Worm (Caenorhabditis elegans): ENCODE measurements around the gene fbxb-103.

fbxb-103 gene

DNA sequence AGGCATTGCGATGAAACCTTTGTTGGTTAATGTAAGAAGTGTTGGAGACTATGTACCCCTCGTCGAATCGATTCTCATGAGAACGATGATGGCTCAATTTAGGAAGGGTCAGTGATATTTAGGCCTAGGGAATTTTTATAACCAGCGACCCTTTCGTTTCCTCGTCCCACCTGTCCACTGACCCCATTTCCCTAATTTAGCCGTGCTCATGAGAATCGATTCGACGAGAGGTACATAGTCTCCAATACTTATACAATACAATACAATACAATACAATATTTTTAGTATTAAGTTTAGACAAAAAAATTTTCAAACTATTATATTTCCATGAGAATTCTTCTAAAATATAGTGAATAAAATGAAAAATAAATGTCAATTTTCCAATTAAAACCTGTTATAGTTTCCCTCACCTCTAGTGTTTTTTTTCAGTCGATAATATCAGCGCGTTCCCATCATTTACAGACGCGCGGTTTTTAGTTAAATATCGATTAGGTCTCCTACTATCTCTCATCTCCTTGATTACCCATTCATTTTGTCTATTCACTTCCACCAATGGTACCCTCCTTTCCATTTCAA is at the start of gene fbxb-103, which contains the start of gene F53C3.11:
TSS of gene fbxb-103 (plus strand) at position 526 of the 576 bp plus-strand sequence.
TSS of gene F53C3.11 (minus strand) at position 101 of the 576 bp plus-strand sequence.
- TF ChIP-seq snpc-4 (tag; optimal IDR thresholded peaks at IDR 0.05) (no peak), flh-1 (GFP tag; optimal IDR thresholded peaks at IDR 0.05) (no peak), lsy-2 (tag; optimal IDR thresholded peaks at IDR 0.05) (no peak), mep-1 (tag; optimal IDR thresholded peaks at IDR 0.05) (no peak), M03D4.4 (tag; optimal IDR thresholded peaks at IDR 0.05) (no peak), tbx-8 (GFP tag; optimal IDR thresholded peaks at IDR 0.05) (no peak), bed-3 (GFP tag; optimal IDR thresholded peaks at IDR 0.05) (no peak), unc-39 (tag; optimal IDR thresholded peaks at IDR 0.05) (no peak), elt-1 (tag; optimal IDR thresholded peaks at IDR 0.05; ENCODE audit: borderline replicate concordance, insufficient read depth) (no peak), ham-2 (GFP tag; optimal IDR thresholded peaks at IDR 0.05) (no peak), ceh-83 (GFP tag; optimal IDR thresholded peaks at IDR 0.05) (no peak), zip-8 (tag; optimal IDR thresholded peaks at IDR 0.05) (no peak), lin-13 (tag; optimal IDR thresholded peaks at IDR 0.05) (no peak), pha-4 (tag; optimal IDR thresholded peaks at IDR 0.05) (no peak), nhr-76 (tag; optimal IDR thresholded peaks at IDR 0.05) (no peak), lin-32 (GFP tag; optimal IDR thresholded peaks at IDR 0.05) (no peak)

ce11 chrII:3860826-3861225 is 46.1 kb upstream of the fbxb-103 start, which contains the start of gene oac-11:
Gene oac-11, minus strand, starts transcription at chrII:3860926.
- TF ChIP-seq mls-2 (tag; optimal IDR thresholded peaks at IDR 0.05) (no peak), tbx-8 (GFP tag; optimal IDR thresholded peaks at IDR 0.05) (no peak), mep-1 (tag; optimal IDR thresholded peaks at IDR 0.05) (no peak), nhr-76 (tag; optimal IDR thresholded peaks at IDR 0.05) (no peak), lin-13 (tag; optimal IDR thresholded peaks at IDR 0.05) (no peak)

- no peak for TF ChIP-seq unc-62 (GFP tag; optimal IDR thresholded peaks at IDR 0.05)
- no peak for TF ChIP-seq ham-2 (GFP tag; optimal IDR thresholded peaks at IDR 0.05)
- TF ChIP-seq cnd-1 (tag; optimal IDR thresholded peaks at IDR 0.05): no peak
- TF ChIP-seq sem-2 (GFP tag; optimal IDR thresholded peaks at IDR 0.05): no peak
Measured at ce11 chrII:3862053-3862452, 44.9 kb upstream of the fbxb-103 start.

ce11 chrII:3864652-3865051 is 42.3 kb upstream of the fbxb-103 start, which contains the start of gene nhr-261:
Gene nhr-261, minus strand, starts transcription at chrII:3864752.
- TF ChIP-seq bed-3 (GFP tag; optimal IDR thresholded peaks at IDR 0.05) (no peak), hlh-1 (tag; optimal IDR thresholded peaks at IDR 0.05) (no peak), unc-120 (tag; optimal IDR thresholded peaks at IDR 0.05; ENCODE audit: poor library complexity, severe bottlenecking) (no peak), mls-2 (tag; optimal IDR thresholded peaks at IDR 0.05) (no peak), ham-2 (GFP tag; optimal IDR thresholded peaks at IDR 0.05) (no peak), nhr-12 (tag; optimal IDR thresholded peaks at IDR 0.05) (no peak), cnd-1 (tag; optimal IDR thresholded peaks at IDR 0.05) (no peak), tbx-8 (GFP tag; optimal IDR thresholded peaks at IDR 0.05) (no peak), drap-1 (GFP tag; optimal IDR thresholded peaks at IDR 0.05) (no peak), lsy-2 (tag; optimal IDR thresholded peaks at IDR 0.05) (no peak), ces-1 (GFP tag; optimal IDR thresholded peaks at IDR 0.05) (no peak), sptf-1 (tag; optimal IDR thresholded peaks at IDR 0.05) (no peak), ztf-11 (tag; optimal IDR thresholded peaks at IDR 0.05) (no peak), elt-3 (tag; optimal IDR thresholded peaks at IDR 0.05) (no peak), mep-1 (tag; optimal IDR thresholded peaks at IDR 0.05) (no peak), unc-62 (GFP tag; optimal IDR thresholded peaks at IDR 0.05) (no peak), mab-5 (tag; optimal IDR thresholded peaks at IDR 0.05) (no peak), nhr-2 (tag; optimal IDR thresholded peaks at IDR 0.05) (no peak)

DNA sequence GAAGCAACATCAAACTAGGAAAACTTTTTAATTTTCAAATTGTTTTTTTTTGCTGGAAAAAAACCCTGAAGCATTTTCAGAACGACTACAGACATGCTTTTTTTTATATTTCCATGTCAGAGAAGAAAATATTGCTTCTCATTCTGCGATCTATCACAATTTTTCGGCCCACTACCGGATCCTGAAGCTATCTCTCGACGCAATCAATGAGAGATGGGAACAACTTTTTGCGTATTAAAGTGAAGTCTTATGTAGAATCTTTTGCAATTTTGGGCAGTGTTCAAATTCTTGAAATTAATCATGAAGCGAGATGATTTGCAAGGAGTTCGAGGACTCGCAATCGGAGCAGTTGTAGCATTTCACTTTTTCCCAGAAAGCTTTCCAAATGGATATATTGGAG is 37.3 kb upstream of the fbxb-103 start, which contains the start of gene oac-10:
TSS of gene oac-10 (plus strand) at position 301 of the 400 bp plus-strand sequence.
- TF ChIP-seq M03D4.4 (tag; optimal IDR thresholded peaks at IDR 0.05): no peak
- TF ChIP-seq mab-5 (tag; optimal IDR thresholded peaks at IDR 0.05): no peak
- no peak for TF ChIP-seq ceh-39 (tag; optimal IDR thresholded peaks at IDR 0.05)
- no peak for TF ChIP-seq ceh-43 (GFP tag; optimal IDR thresholded peaks at IDR 0.05)
- no peak for TF ChIP-seq lsy-2 (tag; optimal IDR thresholded peaks at IDR 0.05)
- TF ChIP-seq tbx-8 (GFP tag; optimal IDR thresholded peaks at IDR 0.05): no peak
- TF ChIP-seq blmp-1 (tag; optimal IDR thresholded peaks at IDR 0.05): no peak
